Fruit fly (Drosophila melanogaster) whole organism, embryonic: Measurements from ENCODE around the gene Arp1.

ENCODE experiments used
- CG10565 ChIP-seq: fragments of 200-800 bp; sonication (Bioruptor generic); optimal IDR thresholded peaks from 3 replicates; lab custom pipeline; 2016; ENCODE audit warnings: missing biosample characterization, mild to moderate bottlenecking, missing genetic modification characterization
- pnt ChIP-seq: fragments of 200-800 bp; sonication (Bioruptor generic); optimal IDR thresholded peaks from 3 replicates; lab custom pipeline; 2016; ENCODE audit warnings: missing biosample characterization, missing genetic modification characterization

DNA sequence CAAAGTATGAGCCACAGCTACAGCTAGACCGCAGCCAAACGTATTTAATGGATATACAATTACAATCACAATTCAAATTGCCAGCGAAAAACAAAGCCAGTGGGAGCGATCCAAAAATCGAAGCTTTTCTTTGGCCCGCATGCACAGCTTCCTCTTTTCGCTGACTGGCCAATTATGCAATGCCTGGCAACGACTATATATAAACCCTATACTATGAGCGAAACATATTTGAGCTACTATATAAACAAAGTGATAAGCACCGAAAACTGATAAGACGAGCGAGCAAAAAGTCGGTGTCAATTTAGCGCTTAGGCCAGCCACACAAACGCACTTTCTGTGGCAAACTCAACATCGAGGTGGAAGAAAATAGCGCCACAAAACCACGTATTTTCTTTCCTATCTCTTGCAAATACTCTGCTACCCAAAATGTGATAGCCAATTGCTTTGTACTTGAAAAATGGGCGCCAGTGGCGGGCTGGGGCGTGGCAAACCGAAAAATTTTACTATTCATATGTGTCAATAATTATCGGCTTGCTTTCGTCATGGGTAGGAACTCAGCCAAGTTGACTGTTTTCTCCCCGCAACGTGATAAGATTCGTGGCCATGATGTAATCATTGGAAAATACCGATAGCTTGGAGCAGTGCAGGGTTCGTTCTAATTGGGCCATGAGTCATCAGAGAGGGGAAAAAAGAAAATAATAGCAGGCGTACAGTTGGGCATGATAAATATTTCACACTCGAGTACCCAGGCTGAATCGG is 8.3 kb downstream of the Arp1 start:
- no peak for TF ChIP-seq CG10565 (GFP tag; lab: Kevin White, UChicago)
- no peak for TF ChIP-seq pnt
